Fruit fly (Drosophila melanogaster): ENCODE results near the gene RpS3.
A peak's percentile ranks its signal among the peaks of the same experiment; 100 is the strongest.

DNA sequence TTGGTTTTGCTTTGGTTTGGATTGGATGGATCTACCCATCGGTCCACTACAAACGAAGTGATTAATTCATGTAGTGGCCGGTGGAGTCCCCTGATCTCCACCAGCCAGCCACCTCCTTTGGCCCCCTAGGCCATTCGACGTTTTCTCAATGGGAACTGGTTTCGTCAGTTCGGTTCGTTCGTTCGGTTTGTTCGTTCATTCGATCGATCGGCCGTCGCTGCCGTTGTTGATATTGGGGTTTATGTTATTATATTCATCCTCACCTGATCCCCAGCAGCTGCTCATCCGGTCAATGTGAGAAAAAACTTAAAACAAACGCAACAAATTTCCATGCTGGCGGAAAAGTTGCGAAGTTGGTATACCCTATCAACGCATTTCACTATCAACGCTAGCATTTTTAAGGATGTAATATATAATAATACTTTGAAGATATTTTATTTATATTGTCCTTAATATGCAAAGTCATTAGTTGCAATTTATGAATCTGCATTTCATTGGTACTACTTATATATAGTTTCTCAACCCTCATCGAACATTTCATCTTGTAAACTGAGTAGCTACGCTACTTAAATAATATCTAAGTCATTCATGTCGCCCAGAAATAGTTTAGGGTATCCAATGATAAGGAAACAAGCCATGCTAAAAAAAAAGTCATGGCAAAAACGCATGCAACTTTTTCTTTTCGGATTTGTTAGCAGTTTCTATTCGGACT lies 34.8 kb upstream of the RpS3 start:
- TF ChIP-seq CG4496 (GFP tag; IDR thresholded peaks at IDR 0.05): peak; percentile 35; the same call in 1 of the 3 replicates
- TF ChIP-seq Ets98B (GFP tag; IDR thresholded peaks at IDR 0.05): no peak
- TF ChIP-seq CG32121 (GFP tag; IDR thresholded peaks at IDR 0.05): no peak
- no peak for TF ChIP-seq gl (tag; optimal IDR thresholded peaks at IDR 0.05)
- peak; percentile 48 for TF ChIP-seq EcR (GFP tag; optimal IDR thresholded peaks at IDR 0.05)
- no peak for TF ChIP-seq Pif1B (GFP tag; optimal IDR thresholded peaks at IDR 0.05)

All from whole organism, pupa.